Worm (Caenorhabditis elegans) whole organism, mixed stage, embryonic: ENCODE measurements around the gene F55A4.3.

Source experiments
- ces-1 ChIP-seq: fragments of 150-350 bp; optimal IDR thresholded peaks from 2 replicates; lab custom pipeline; 2014; ENCODE audit warnings: missing biosample characterization, missing genetic modification reagents, missing genetic modification characterization
- flh-1 ChIP-seq: fragments of 200-800 bp; sonication (Bioruptor generic); optimal IDR thresholded peaks from 2 replicates; lab custom pipeline; 2018; ENCODE audit warnings: mild to moderate bottlenecking, missing genetic modification characterization, moderate library complexity, missing compliant biosample characterization
- lsy-2 ChIP-seq: fragments of 150-350 bp; optimal IDR thresholded peaks from 2 replicates; lab custom pipeline; 2014; ENCODE audit warnings: missing biosample characterization, missing genetic modification characterization
- mab-5 ChIP-seq: fragments of 150-350 bp; optimal IDR thresholded peaks from 2 replicates; lab custom pipeline; 2014; ENCODE audit warnings: missing biosample characterization, missing genetic modification characterization
- mls-2 ChIP-seq: sonication (generic microtip); optimal IDR thresholded peaks from 2 replicates; lab custom pipeline; 2016; ENCODE audit warnings: mild to moderate bottlenecking, missing genetic modification characterization, moderate library complexity, missing compliant biosample characterization
- nhr-2 ChIP-seq: fragments of 150-350 bp; optimal IDR thresholded peaks from 2 replicates; lab custom pipeline; 2014; ENCODE audit warnings: missing biosample characterization, missing genetic modification characterization
- nhr-237 ChIP-seq: fragments of 150-350 bp; optimal IDR thresholded peaks from 2 replicates; lab custom pipeline; 2014; ENCODE audit warnings: missing biosample characterization, missing genetic modification characterization
- nhr-28 ChIP-seq: fragments of 150-350 bp; optimal IDR thresholded peaks from 2 replicates; lab custom pipeline; 2014; ENCODE audit warnings: missing biosample characterization, missing genetic modification characterization
- pha-4 ChIP-seq: fragments of 150-350 bp; optimal IDR thresholded peaks from 2 replicates; lab custom pipeline; 2018; ENCODE audit warnings: missing biosample characterization, missing genetic modification reagents, missing genetic modification characterization
- sem-2 ChIP-seq: fragments of 200-800 bp; sonication (Bioruptor generic); optimal IDR thresholded peaks from 2 replicates; lab custom pipeline; 2018; ENCODE audit warnings: mild to moderate bottlenecking, missing genetic modification characterization, missing compliant biosample characterization
- unc-62 ChIP-seq: fragments of 150-350 bp; optimal IDR thresholded peaks from 2 replicates; lab custom pipeline; 2014; ENCODE audit warnings: missing biosample characterization, missing genetic modification reagents, missing genetic modification characterization
- ztf-11 ChIP-seq: fragments of 150-350 bp; optimal IDR thresholded peaks from 2 replicates; lab custom pipeline; 2014; ENCODE audit warnings: missing biosample characterization, missing genetic modification characterization

DNA sequence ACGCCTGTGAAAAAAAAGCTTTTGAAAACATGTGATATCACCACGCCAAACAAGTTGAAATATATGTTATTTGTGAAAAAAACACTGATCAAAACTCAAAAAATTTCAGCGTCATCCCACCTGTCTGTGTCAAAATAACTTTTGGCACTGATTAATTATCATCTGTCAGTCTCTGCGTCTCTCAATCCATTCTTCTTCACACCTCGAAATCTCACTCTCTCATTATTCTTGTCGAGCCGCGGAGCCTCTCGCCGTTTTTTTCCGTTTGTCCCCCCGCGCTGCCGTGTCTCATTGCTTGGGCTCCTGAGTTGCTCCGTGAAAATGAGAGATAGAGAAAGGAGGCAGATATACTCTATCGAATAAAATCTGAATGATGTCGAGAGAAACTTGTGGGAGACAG, 26.1 kb upstream of the F55A4.3 start:
- no peak for TF ChIP-seq pha-4 (tag; lab: Kevin White, UChicago)
- no peak for TF ChIP-seq ztf-11 (tag; lab: Kevin White, UChicago)
- no peak for TF ChIP-seq nhr-28 (tag; lab: Kevin White, UChicago)
- no peak for TF ChIP-seq sem-2
- no peak for TF ChIP-seq nhr-2 (tag; lab: Kevin White, UChicago)
- no peak for TF ChIP-seq nhr-237
- no peak for TF ChIP-seq lsy-2 (tag; lab: Kevin White, UChicago)
- TF ChIP-seq mab-5: no peak
- TF ChIP-seq flh-1: no peak
- TF ChIP-seq mls-2: no peak
- TF ChIP-seq unc-62: peak; percentile 79
- no peak for TF ChIP-seq ces-1 (GFP tag; lab: Kevin White, UChicago)
